Fruit fly (Drosophila melanogaster) whole organism, embryonic: Measurements from ENCODE around the gene CG14851.

Source experiments
- Abd-B ChIP-seq: fragments of 200-800 bp; sonication (Bioruptor generic); optimal IDR thresholded peaks from 2 replicates; lab custom pipeline; 2018; ENCODE audit warnings: missing biosample characterization, mild to moderate bottlenecking, missing genetic modification characterization, moderate library complexity
- Blimp-1 ChIP-seq: fragments of 200-800 bp; sonication (Bioruptor generic); optimal IDR thresholded peaks from 3 replicates; lab custom pipeline; 2018; ENCODE audit warnings: missing biosample characterization, missing genetic modification characterization, mild to moderate bottlenecking, moderate library complexity, missing genetic modification reagents
- BtbVII ChIP-seq: fragments of 200-800 bp; sonication (Bioruptor generic); optimal IDR thresholded peaks from 3 replicates; lab custom pipeline; 2017; ENCODE audit warnings: missing biosample characterization, mild to moderate bottlenecking, missing genetic modification characterization
- CG11695 ChIP-seq: fragments of 200-800 bp; sonication (Bioruptor generic); IDR thresholded peaks from 3 replicates; pipeline ENCODE4 v1.3.6; 2022; ENCODE audit warnings: missing biosample characterization, missing genetic modification characterization
- CG12659 ChIP-seq: fragments of 200-800 bp; sonication (Bioruptor generic); optimal IDR thresholded peaks from 3 replicates; lab custom pipeline; 2017; ENCODE audit warnings: mild to moderate bottlenecking, missing biosample characterization, missing genetic modification reagents, missing genetic modification characterization
- CG1603 ChIP-seq: fragments of 200-800 bp; sonication (Bioruptor generic); optimal IDR thresholded peaks from 2 replicates; lab custom pipeline; 2019; ENCODE audit warnings: missing biosample characterization, mild to moderate bottlenecking, missing genetic modification characterization, moderate library complexity
- CG16813 ChIP-seq: fragments of 200-800 bp; sonication (Bioruptor generic); IDR thresholded peaks from 3 replicates; pipeline ENCODE4 v1.3.6; 2022; ENCODE audit warnings: missing biosample characterization, missing genetic modification characterization; ENCODE audit not compliant: partially characterized antibody
- CG1832 ChIP-seq: fragments of 200-800 bp; sonication (Bioruptor generic); optimal IDR thresholded peaks from 2 replicates; lab custom pipeline; 2017; ENCODE audit warnings: missing biosample characterization, mild to moderate bottlenecking, missing genetic modification characterization, inconsistent platforms
- CG2678 ChIP-seq: fragments of 200-800 bp; sonication (Bioruptor generic); optimal IDR thresholded peaks from 3 replicates; lab custom pipeline; 2019; ENCODE audit warnings: missing biosample characterization, mild to moderate bottlenecking, missing genetic modification characterization, moderate library complexity
- CG2712 ChIP-seq: fragments of 200-800 bp; optimal IDR thresholded peaks from 3 replicates; lab custom pipeline; 2019; ENCODE audit warnings: missing biosample characterization, mild to moderate bottlenecking, missing genetic modification characterization, moderate library complexity
- CG32532 ChIP-seq: fragments of 200-800 bp; sonication (Bioruptor generic); IDR thresholded peaks from 2 replicates; pipeline ENCODE4 v1.3.6; 2022; ENCODE audit warnings: missing biosample characterization, missing genetic modification characterization
- CG33557 ChIP-seq: fragments of 200-800 bp; sonication (Bioruptor generic); optimal IDR thresholded peaks from 2 replicates; lab custom pipeline; 2019; ENCODE audit warnings: missing biosample characterization, mild to moderate bottlenecking, missing genetic modification characterization, moderate library complexity
- CG4617 ChIP-seq: fragments of 200-800 bp; sonication (Bioruptor generic); optimal IDR thresholded peaks from 3 replicates; lab custom pipeline; 2016; ENCODE audit warnings: missing biosample characterization, missing genetic modification characterization, borderline replicate concordance
- CG7963 ChIP-seq: fragments of 200-800 bp; sonication (Bioruptor generic); IDR thresholded peaks from 3 replicates; pipeline ENCODE4 v1.3.6; 2022; ENCODE audit warnings: missing biosample characterization, missing genetic modification characterization; ENCODE audit not compliant: partially characterized antibody
- CG7987 ChIP-seq: fragments of 200-800 bp; sonication (Bioruptor generic); optimal IDR thresholded peaks from 2 replicates; lab custom pipeline; 2018; ENCODE audit warnings: missing biosample characterization, mild to moderate bottlenecking, missing genetic modification characterization, moderate library complexity
- CG9215 ChIP-seq: fragments of 200-800 bp; sonication (Bioruptor generic); IDR thresholded peaks from 2 replicates; pipeline ENCODE4 v1.3.6; 2022; ENCODE audit warnings: missing biosample characterization, missing genetic modification characterization
- CG9817 ChIP-seq: fragments of 200-800 bp; sonication (Bioruptor generic); optimal IDR thresholded peaks from 2 replicates; lab custom pipeline; 2018; ENCODE audit warnings: missing biosample characterization, mild to moderate bottlenecking, missing genetic modification characterization, moderate library complexity
- CG9932 ChIP-seq: fragments of 200-800 bp; sonication (Bioruptor generic); IDR thresholded peaks from 2 replicates; pipeline ENCODE4 v1.3.6; 2022; ENCODE audit warnings: missing biosample characterization, missing genetic modification characterization
- Dref ChIP-seq: fragments of 200-800 bp; sonication (Bioruptor generic); IDR thresholded peaks from 2 replicates; pipeline ENCODE4 v1.3.6; 2022; ENCODE audit warnings: missing biosample characterization, missing genetic modification characterization
- Drgx ChIP-seq: fragments of 200-800 bp; sonication (Bioruptor generic); IDR thresholded peaks from 2 replicates; pipeline ENCODE4 v1.3.6; 2022; ENCODE audit warnings: missing biosample characterization, missing genetic modification characterization
- ERR ChIP-seq: fragments of 200-800 bp; sonication (Bioruptor generic); optimal IDR thresholded peaks from 2 replicates; lab custom pipeline; 2016; ENCODE audit warnings: missing biosample characterization, missing genetic modification characterization
- Hr51 ChIP-seq, 2 experiments: fragments of 200-800 bp; sonication (Bioruptor generic); optimal IDR thresholded peaks; 2 replicates in 1 of 2; 3 replicates in 1 of 2; lab custom pipeline; 2016 to 2018; ENCODE audit warnings: missing biosample characterization in 2 of 2, missing genetic modification characterization in 2 of 2, mild to moderate bottlenecking in 1 of 2, moderate library complexity in 1 of 2
- Lpt ChIP-seq: fragments of >200 bp; optimal IDR thresholded peaks from 2 replicates; lab custom pipeline; 2018; ENCODE audit warnings: missing biosample characterization, missing genetic modification characterization
- MBD-R2 ChIP-seq: fragments of 200-800 bp; sonication (Bioruptor generic); IDR thresholded peaks from 2 replicates; pipeline ENCODE4 v1.3.6; 2022; ENCODE audit warnings: missing biosample characterization, missing genetic modification characterization
- Meics ChIP-seq: fragments of 200-800 bp; sonication (Bioruptor generic); optimal IDR thresholded peaks from 2 replicates; lab custom pipeline; 2017; ENCODE audit warnings: missing biosample characterization, mild to moderate bottlenecking, missing genetic modification characterization
- NfI ChIP-seq: fragments of 200-800 bp; sonication (Bioruptor generic); optimal IDR thresholded peaks from 3 replicates; lab custom pipeline; 2018; ENCODE audit warnings: missing biosample characterization, mild to moderate bottlenecking, missing genetic modification characterization, moderate library complexity
- Sox102F ChIP-seq: fragments of 200-800 bp; sonication (Bioruptor generic); optimal IDR thresholded peaks from 2 replicates; lab custom pipeline; 2018; ENCODE audit warnings: missing biosample characterization, mild to moderate bottlenecking, missing genetic modification characterization, moderate library complexity
- Usf ChIP-seq: fragments of 200-800 bp; sonication (Bioruptor generic); optimal IDR thresholded peaks from 2 replicates; lab custom pipeline; 2017; ENCODE audit warnings: missing genotype, missing biosample characterization, missing genetic modification characterization
- ac ChIP-seq: fragments of 200-800 bp; sonication (Bioruptor generic); optimal IDR thresholded peaks from 3 replicates; lab custom pipeline; 2017; ENCODE audit warnings: missing biosample characterization, mild to moderate bottlenecking, missing genetic modification characterization
- ara ChIP-seq: fragments of 200-800 bp; sonication (Bioruptor generic); IDR thresholded peaks from 2 replicates; pipeline ENCODE4 v1.3.6; 2022; ENCODE audit warnings: missing biosample characterization, missing genetic modification characterization
- ash1 ChIP-seq: fragments of 200-800 bp; sonication (Bioruptor generic); optimal IDR thresholded peaks from 2 replicates; lab custom pipeline; 2018; ENCODE audit warnings: missing biosample characterization, mild to moderate bottlenecking, missing genetic modification characterization
- bab2 ChIP-seq: fragments of 200-800 bp; sonication (Bioruptor generic); optimal IDR thresholded peaks from 2 replicates; lab custom pipeline; 2016; ENCODE audit warnings: missing biosample characterization, missing genetic modification characterization
- bbx ChIP-seq: fragments of 200-800 bp; sonication (Bioruptor generic); IDR thresholded peaks from 2 replicates; pipeline ENCODE4 v1.3.6; 2022; ENCODE audit warnings: missing biosample characterization, missing genetic modification characterization; ENCODE audit not compliant: partially characterized antibody
- chn ChIP-seq: fragments of 200-800 bp; sonication (Bioruptor generic); optimal IDR thresholded peaks from 2 replicates; lab custom pipeline; 2016; ENCODE audit warnings: missing biosample characterization, missing genetic modification characterization
- dpn ChIP-seq, 2 experiments: fragments of 200-800 bp; sonication (Bioruptor generic); optimal IDR thresholded peaks; 3 replicates each; lab custom pipeline; 2016; ENCODE audit warnings: missing biosample characterization in 2 of 2, missing genetic modification characterization in 2 of 2
- eyg ChIP-seq: fragments of 200-800 bp; sonication (Bioruptor generic); optimal IDR thresholded peaks from 3 replicates; lab custom pipeline; 2016; ENCODE audit warnings: missing biosample characterization, missing genetic modification characterization
- gfzf ChIP-seq: fragments of 200-800 bp; sonication (Bioruptor generic); optimal IDR thresholded peaks from 2 replicates; lab custom pipeline; 2016; ENCODE audit warnings: missing biosample characterization, mild to moderate bottlenecking, missing genetic modification characterization, moderate library complexity
- hth ChIP-seq: fragments of >200 bp; optimal IDR thresholded peaks from 2 replicates; lab custom pipeline; 2017; ENCODE audit warnings: inconsistent platforms
- jing ChIP-seq: fragments of 200-800 bp; sonication (Bioruptor generic); optimal IDR thresholded peaks from 2 replicates; lab custom pipeline; 2018; ENCODE audit warnings: missing biosample characterization, mild to moderate bottlenecking, missing genetic modification characterization
- knrl ChIP-seq: fragments of 200-800 bp; sonication (Bioruptor generic); IDR thresholded peaks from 3 replicates; pipeline ENCODE4 v1.3.6; 2022; ENCODE audit warnings: missing biosample characterization, missing genetic modification characterization; ENCODE audit not compliant: partially characterized antibody
- luna ChIP-seq: fragments of 200-800 bp; sonication (Bioruptor generic); optimal IDR thresholded peaks from 2 replicates; lab custom pipeline; 2016; ENCODE audit warnings: missing biosample characterization, missing genetic modification characterization
- nerfin-1 ChIP-seq: fragments of 200-800 bp; sonication (Bioruptor generic); optimal IDR thresholded peaks from 3 replicates; lab custom pipeline; 2019; ENCODE audit warnings: missing biosample characterization, mild to moderate bottlenecking, missing genetic modification characterization, moderate library complexity
- psq ChIP-seq: fragments of 200-800 bp; sonication (Bioruptor generic); optimal IDR thresholded peaks from 2 replicates; lab custom pipeline; 2017; ENCODE audit warnings: missing biosample characterization, missing genetic modification characterization
- run ChIP-seq: fragments of 200-800 bp; sonication (Bioruptor generic); optimal IDR thresholded peaks from 3 replicates; lab custom pipeline; 2018; ENCODE audit warnings: missing biosample characterization, mild to moderate bottlenecking, missing genetic modification characterization
- salm ChIP-seq: fragments of 200-800 bp; sonication (Bioruptor generic); optimal IDR thresholded peaks from 2 replicates; lab custom pipeline; 2018; ENCODE audit warnings: missing biosample characterization, mild to moderate bottlenecking, missing genetic modification characterization
- sisA ChIP-seq: fragments of 200-800 bp; sonication (Bioruptor generic); IDR thresholded peaks from 2 replicates; pipeline ENCODE4 v1.3.6; 2022; ENCODE audit warnings: missing biosample characterization, missing genetic modification characterization
- stwl ChIP-seq: fragments of 200-800 bp; sonication (Bioruptor generic); optimal IDR thresholded peaks from 3 replicates; lab custom pipeline; 2018; ENCODE audit warnings: missing biosample characterization, mild to moderate bottlenecking, missing genetic modification characterization, moderate library complexity
- tup ChIP-seq: fragments of 200-800 bp; sonication (Bioruptor generic); optimal IDR thresholded peaks from 2 replicates; lab custom pipeline; 2016; ENCODE audit warnings: missing biosample characterization, mild to moderate bottlenecking, missing genetic modification characterization, moderate library complexity
- unc-4 ChIP-seq: fragments of 200-800 bp; sonication (Bioruptor generic); IDR thresholded peaks from 2 replicates; pipeline ENCODE4 v1.3.6; 2022; ENCODE audit warnings: missing biosample characterization, missing genetic modification characterization; ENCODE audit not compliant: partially characterized antibody

CG14851 gene

DNA sequence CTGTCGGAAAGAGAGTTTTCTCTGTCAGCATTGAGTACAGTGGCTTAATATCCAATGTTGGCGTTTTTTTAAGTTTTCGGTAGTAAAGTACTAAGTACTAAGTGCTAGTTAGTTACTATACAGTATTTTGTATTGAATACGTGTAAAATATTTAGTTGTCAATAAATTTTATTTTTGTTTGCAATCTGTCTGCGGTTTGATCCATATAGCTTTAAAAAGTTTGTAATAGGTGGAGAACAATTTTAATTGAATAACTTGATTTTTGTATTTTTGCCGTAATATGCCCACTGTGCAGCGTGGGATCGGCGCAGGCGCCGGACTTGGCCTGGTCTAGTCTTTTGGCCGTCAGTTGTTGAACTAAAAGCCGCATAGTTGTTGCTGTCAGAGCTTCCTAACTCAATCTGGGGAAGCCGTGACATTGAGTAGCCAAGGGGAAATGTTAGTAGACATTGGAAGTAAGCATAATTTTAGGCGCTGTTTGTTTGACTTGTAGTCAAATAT lies 3.7 kb upstream of the CG14851 start (continued):
- TF ChIP-seq ara (GFP tag; lab: Robert Waterston, UW) (peak; percentile 64), CG12659 (GFP tag; lab: Kevin White, UChicago) (peak; percentile 95), luna (GFP tag; lab: Kevin White, UChicago) (peak; percentile 78), hth (lab: Kevin White, UChicago) (no peak), Usf (GFP tag; lab: Kevin White, UChicago) (peak; percentile 69), CG7963 (GFP tag; lab: Robert Waterston, UW) (no peak), ash1 (peak; percentile 52), dpn (GFP tag; optimal IDR thresholded peaks at IDR 0.05; lab: Kevin White, UChicago) (peak; percentile 89 to 93), CG33557 (no peak), bab2 (GFP tag; lab: Kevin White, UChicago) (peak; percentile 75), nerfin-1 (peak; percentile 91), stwl (tag; lab: Kevin White, UChicago) (no peak), CG1832 (GFP tag; lab: Kevin White, UChicago) (no peak), CG11695 (GFP tag; lab: Robert Waterston, UW) (peak; percentile 89), CG2678 (tag; lab: Kevin White, UChicago) (peak; percentile 96), CG9817 (tag; lab: Kevin White, UChicago) (peak; percentile 90), Blimp-1 (GFP tag; lab: Kevin White, UChicago) (peak; percentile 89), MBD-R2 (peak; percentile 62), CG4617 (peak; percentile 59), sisA (GFP tag; lab: Robert Waterston, UW) (peak; percentile 88), CG9932 (GFP tag; lab: Robert Waterston, UW) (peak; percentile 81), run (tag; lab: Kevin White, UChicago) (peak; percentile 90), salm (tag; lab: Kevin White, UChicago) (peak; percentile 91), tup (GFP tag; lab: Kevin White, UChicago) (peak; percentile 77), Drgx (peak; percentile 79), Abd-B (GFP tag; lab: Kevin White, UChicago) (peak; percentile 88), CG2712 (tag; lab: Kevin White, UChicago) (peak; percentile 92), CG1603 (tag; lab: Kevin White, UChicago) (peak; percentile 69), ERR (peak; percentile 85), psq (GFP tag; lab: Kevin White, UChicago) (peak; percentile 63), Meics (GFP tag; lab: Kevin White, UChicago) (peak; percentile 94), Hr51 (GFP tag; optimal IDR thresholded peaks at IDR 0.05; lab: Kevin White, UChicago) (peak; percentile 81 to 97), Sox102F (GFP tag; lab: Kevin White, UChicago) (peak; percentile 96), BtbVII (GFP tag; lab: Kevin White, UChicago) (peak; percentile 92), CG9215 (GFP tag; lab: Robert Waterston, UW) (peak; percentile 82), gfzf (peak; percentile 9), ac (GFP tag; lab: Kevin White, UChicago) (peak; percentile 14), CG16813 (GFP tag; lab: Robert Waterston, UW) (0 out of 3 replicates have a peak, but pooled peaks have one; percentile 19), NfI (GFP tag; lab: Kevin White, UChicago) (peak; percentile 94), Lpt (GFP tag; lab: Kevin White, UChicago) (no peak), CG7987 (GFP tag; lab: Kevin White, UChicago) (peak; percentile 75), bbx (GFP tag; lab: Robert Waterston, UW) (no peak), chn (GFP tag; lab: Kevin White, UChicago) (peak; percentile 83), knrl (0 out of 3 replicates have a peak, but pooled peaks have one; percentile 31), jing (peak; percentile 80), eyg (GFP tag; lab: Kevin White, UChicago) (peak; percentile 84), Dref (GFP tag; lab: Robert Waterston, UW) (0 out of 2 replicates have a peak, but pooled peaks have one; percentile 8), CG32532 (GFP tag; lab: Robert Waterston, UW) (peak; percentile 89), unc-4 (GFP tag; lab: Robert Waterston, UW) (no peak)
